Fruit fly (Drosophila melanogaster): ENCODE results near the gene CG7872.

Gene CG7872

dm6 chrX:15618953-15619630 lies 41.1 kb downstream of the CG7872 start (continued):
- TF ChIP-seq Chrac-16 (GFP tag; optimal IDR thresholded peaks at IDR 0.05) (peak; percentile 80), CG2116 (GFP tag; optimal IDR thresholded peaks at IDR 0.05) (peak; percentile 15), CG16779 (GFP tag; IDR thresholded peaks at IDR 0.05) (0 out of 2 replicates have a peak, but pooled peaks have one; percentile 38), Oli (tag; optimal IDR thresholded peaks at IDR 0.05) (peak; percentile 85), Ssrp (tag; optimal IDR thresholded peaks at IDR 0.05) (peak; percentile 78), bowl (GFP tag; IDR thresholded peaks at IDR 0.05) (peak; percentile 29; the same call in 1 of the 2 replicates), nau (GFP tag; optimal IDR thresholded peaks at IDR 0.05) (peak; percentile 63), tgo (GFP tag; IDR thresholded peaks at IDR 0.05) (peak; percentile 77), fd64A (GFP tag; optimal IDR thresholded peaks at IDR 0.05) (peak; percentile 69), CG15073 (GFP tag; optimal IDR thresholded peaks at IDR 0.05) (peak; percentile 41), tx (GFP tag; optimal IDR thresholded peaks at IDR 0.05) (peak; percentile 52), dmrt11E (tag; optimal IDR thresholded peaks at IDR 0.05) (peak; percentile 74), YL-1 (GFP tag; optimal IDR thresholded peaks at IDR 0.05) (no peak), lola (GFP tag; optimal IDR thresholded peaks at IDR 0.05) (peak in 1 of 3 experiments; percentile 73), CG8388 (GFP tag; optimal IDR thresholded peaks at IDR 0.05) (peak; percentile 78), CG5245 (GFP tag; optimal IDR thresholded peaks at IDR 0.05) (peak; percentile 90), Med (GFP tag) (peak; percentile 95), jing (GFP tag; optimal IDR thresholded peaks at IDR 0.05) (peak; percentile 79), knrl (GFP tag; IDR thresholded peaks at IDR 0.05; ENCODE audit: partially characterized antibody) (no peak), lilli (GFP tag; optimal IDR thresholded peaks at IDR 0.05) (peak; percentile 70), inv (GFP tag; IDR thresholded peaks at IDR 0.05; ENCODE audit: partially characterized antibody) (no peak), Bteb2 (GFP tag; optimal IDR thresholded peaks at IDR 0.05) (peak; percentile 49), dan (GFP tag; IDR thresholded peaks at IDR 0.05) (peak; percentile 56; the same call in 1 of the 2 replicates), peb (GFP tag; IDR thresholded peaks at IDR 0.05) (peak; percentile 43; the same call in 1 of the 2 replicates), MESR4 (GFP tag; optimal IDR thresholded peaks at IDR 0.05) (peak; percentile 16), Side (GFP tag; optimal IDR thresholded peaks at IDR 0.05) (peak; percentile 72), CG11504 (tag; optimal IDR thresholded peaks at IDR 0.05) (peak; percentile 89), CG1233 (GFP tag; optimal IDR thresholded peaks at IDR 0.05) (peak; percentile 76), nerfin-2 (GFP tag; IDR thresholded peaks at IDR 0.05; ENCODE audit: partially characterized antibody) (no peak), Aef1 (GFP tag; IDR thresholded peaks at IDR 0.05) (peak; percentile 78), nom (GFP tag; optimal IDR thresholded peaks at IDR 0.05) (no peak), CG7372 (GFP tag; IDR thresholded peaks at IDR 0.05) (peak; percentile 66; the same call in 1 of the 2 replicates), Mrtf (GFP tag; IDR thresholded peaks at IDR 0.05) (peak; percentile 77), sd (tag; optimal IDR thresholded peaks at IDR 0.05) (peak; percentile 31), sens (GFP tag) (peak; percentile 95), CG33557 (GFP tag; optimal IDR thresholded peaks at IDR 0.05) (peak; percentile 57), CG32772 (GFP tag; IDR thresholded peaks at IDR 0.05) (peak; percentile 86), CG6683 (GFP tag; optimal IDR thresholded peaks at IDR 0.05) (peak; percentile 12), Dref (GFP tag; IDR thresholded peaks at IDR 0.05) (no peak), bsh (GFP tag; optimal IDR thresholded peaks at IDR 0.05) (peak in 1 of 2 experiments; percentile 91), Oaz (GFP tag; IDR thresholded peaks at IDR 0.05) (peak; percentile 62), Lhr (GFP tag; optimal IDR thresholded peaks at IDR 0.05) (peak; percentile 39), CG11560 (tag; IDR thresholded peaks at IDR 0.05) (peak; percentile 53; the same call in 2 of the 3 replicates), CG14667 (GFP tag; IDR thresholded peaks at IDR 0.05) (peak; percentile 69), ci (GFP tag; IDR thresholded peaks at IDR 0.05) (peak; percentile 86), Asciz (GFP tag; optimal IDR thresholded peaks at IDR 0.05) (peak; percentile 65), CG9932 (GFP tag; IDR thresholded peaks at IDR 0.05) (peak; percentile 49; the same call in 1 of the 2 replicates), chif (GFP tag; optimal IDR thresholded peaks at IDR 0.05) (peak; percentile 61 to 71)

Measured in whole organism, embryonic.